Fruit fly (Drosophila melanogaster): Measurements from ENCODE around the gene cactin.

Gene cactin

DNA sequence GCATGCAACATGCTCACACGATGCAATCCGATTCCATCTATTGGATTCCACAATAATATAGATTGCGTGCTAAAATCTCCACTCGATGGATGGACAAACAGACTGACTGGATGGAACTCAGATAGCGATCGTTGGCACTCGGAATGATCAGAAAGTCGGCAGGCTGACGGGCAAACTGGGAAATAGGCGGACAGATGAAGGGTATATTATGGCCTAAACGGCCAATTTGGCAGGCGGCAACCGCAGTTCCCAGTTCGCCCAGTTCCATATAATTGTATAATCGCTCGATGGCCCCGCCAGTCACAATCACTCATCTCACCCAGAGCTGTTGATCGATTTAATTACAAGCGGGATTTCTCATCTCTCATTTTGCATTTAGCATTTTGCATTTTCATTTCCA, 4.6 kb upstream of the cactin start, which contains the start of gene Obp19d:
TSS of gene Obp19d (plus strand) at position 301 of the 400 bp plus-strand sequence.
- TF ChIP-seq foxo (GFP tag; optimal IDR thresholded peaks at IDR 0.05) (no peak), jim (GFP tag; optimal IDR thresholded peaks at IDR 0.05) (no peak), CrebA (GFP tag; optimal IDR thresholded peaks at IDR 0.05; ENCODE audit: borderline replicate concordance) (no peak), Sp1 (GFP tag; optimal IDR thresholded peaks at IDR 0.05) (no peak)

DNA sequence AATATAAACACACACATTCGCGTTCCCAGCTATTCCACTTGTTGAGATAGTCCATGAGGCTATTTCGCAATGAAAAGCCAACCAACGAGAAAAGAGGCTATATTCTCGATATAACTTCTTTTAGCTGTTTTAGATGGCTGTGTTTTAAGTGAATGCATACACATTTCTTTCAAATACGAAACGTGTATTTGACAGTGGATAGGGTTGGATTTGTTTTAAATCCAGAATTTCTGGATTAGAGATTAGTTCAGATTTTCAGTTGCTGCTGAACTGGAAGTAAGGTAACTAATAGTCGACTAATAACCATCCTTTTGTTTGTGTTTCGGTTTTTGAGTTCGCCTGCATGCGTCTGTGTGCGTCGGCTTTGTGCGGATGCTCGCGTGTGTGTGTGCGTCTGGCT, 711 bp upstream of the cactin start:
- no peak for TF ChIP-seq dl (GFP tag; optimal IDR thresholded peaks at IDR 0.05; ENCODE audit: insufficient read depth in 1 of 2, partially characterized antibody in 2 of 2)
- no peak for TF ChIP-seq sv (GFP tag; optimal IDR thresholded peaks at IDR 0.05)
- no peak for TF ChIP-seq rgr (GFP tag; optimal IDR thresholded peaks at IDR 0.05)
- TF ChIP-seq Hr78 (GFP tag; optimal IDR thresholded peaks at IDR 0.05): no peak
- TF ChIP-seq CG9705 (GFP tag; optimal IDR thresholded peaks at IDR 0.05): no peak
- TF ChIP-seq CG32264 (GFP tag; optimal IDR thresholded peaks at IDR 0.05): no peak

DNA sequence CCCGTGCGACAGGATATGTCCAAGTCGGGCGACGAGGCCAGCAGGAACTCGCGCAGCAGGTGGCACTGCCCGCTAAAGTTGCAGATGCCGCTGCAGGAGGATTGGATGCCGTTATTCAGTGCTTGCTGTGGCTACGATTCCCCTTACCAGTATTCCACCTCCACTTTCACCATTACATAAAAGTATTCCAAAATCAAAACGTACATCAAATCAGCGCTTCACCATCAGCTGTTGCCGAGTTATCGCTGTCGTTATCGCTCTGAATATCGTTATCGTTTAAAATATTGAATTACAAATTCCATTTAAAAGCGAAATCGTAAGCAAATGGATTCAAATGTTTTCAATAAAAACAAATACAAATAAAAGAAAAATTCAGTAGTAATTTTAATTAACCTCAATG, 2.9 kb downstream of the cactin start, which contains the start of gene CG15456:
TSS of gene CG15456 (minus strand) at position 225 of the 400 bp plus-strand sequence.
- TF ChIP-seq tai (GFP tag; optimal IDR thresholded peaks at IDR 0.05): no peak
- TF ChIP-seq Myc (optimal IDR thresholded peaks at IDR 0.05): no peak
- TF ChIP-seq Rel (GFP tag; optimal IDR thresholded peaks at IDR 0.05): no peak
- TF ChIP-seq Rel (tag; optimal IDR thresholded peaks at IDR 0.05): no peak
- TF ChIP-seq rgr (GFP tag; optimal IDR thresholded peaks at IDR 0.05): peak; percentile 49
- no peak for TF ChIP-seq fru (GFP tag; optimal IDR thresholded peaks at IDR 0.05)
- TF ChIP-seq N (GFP tag; optimal IDR thresholded peaks at IDR 0.05): no peak

dm6 chrX:20429482-20430204, 5.8 kb downstream of the cactin start, which contains the start of the genes CG11710 and mal:
Gene CG11710, minus strand, starts transcription at chrX:20429673.
Gene mal, plus strand, starts transcription at chrX:20429675.
- TF ChIP-seq brk (GFP tag; optimal IDR thresholded peaks at IDR 0.05) (no peak), usp (GFP tag; optimal IDR thresholded peaks at IDR 0.05) (no peak), CG9705 (GFP tag; optimal IDR thresholded peaks at IDR 0.05) (peak; percentile 89), Mio (GFP tag; optimal IDR thresholded peaks at IDR 0.05) (no peak), Hnf4 (GFP tag; optimal IDR thresholded peaks at IDR 0.05) (no peak), Hr78 (GFP tag; optimal IDR thresholded peaks at IDR 0.05) (no peak), Abd-B (GFP tag; optimal IDR thresholded peaks at IDR 0.05) (no peak), Myc (optimal IDR thresholded peaks at IDR 0.05) (no peak), lola (GFP tag; optimal IDR thresholded peaks at IDR 0.05) (no peak), CrebA (GFP tag; optimal IDR thresholded peaks at IDR 0.05; ENCODE audit: borderline replicate concordance) (no peak), sv (GFP tag; optimal IDR thresholded peaks at IDR 0.05) (peak; percentile 20), Sp1 (GFP tag; optimal IDR thresholded peaks at IDR 0.05) (peak; percentile 80), Dif (GFP tag; optimal IDR thresholded peaks at IDR 0.05; ENCODE audit: partially characterized antibody) (no peak), tai (GFP tag; optimal IDR thresholded peaks at IDR 0.05) (no peak), pan (optimal IDR thresholded peaks at IDR 0.05) (no peak), Dfd (GFP tag; optimal IDR thresholded peaks at IDR 0.05) (no peak), HLH106 (tag; optimal IDR thresholded peaks at IDR 0.05) (peak; percentile 91), OdsH (GFP tag; optimal IDR thresholded peaks at IDR 0.05) (peak; percentile 70), woc (GFP tag; optimal IDR thresholded peaks at IDR 0.05) (peak; percentile 97), Jra (GFP tag; optimal IDR thresholded peaks at IDR 0.05) (peak; percentile 44), CG32264 (GFP tag; optimal IDR thresholded peaks at IDR 0.05) (peak; percentile 76), br (GFP tag; optimal IDR thresholded peaks at IDR 0.05) (no peak), rgr (GFP tag; optimal IDR thresholded peaks at IDR 0.05) (peak; percentile 83), foxo (GFP tag; optimal IDR thresholded peaks at IDR 0.05) (peak; percentile 29 to 86), dmrt93B (GFP tag; optimal IDR thresholded peaks at IDR 0.05) (peak; percentile 84), psq (GFP tag; optimal IDR thresholded peaks at IDR 0.05) (peak; percentile 65), ey (GFP tag; optimal IDR thresholded peaks at IDR 0.05) (peak; percentile 82), jim (GFP tag; optimal IDR thresholded peaks at IDR 0.05) (no peak), fru (GFP tag; optimal IDR thresholded peaks at IDR 0.05) (peak; percentile 87), N (GFP tag; optimal IDR thresholded peaks at IDR 0.05) (no peak), Vsx2 (GFP tag; optimal IDR thresholded peaks at IDR 0.05; ENCODE audit: partially characterized antibody) (no peak), sage (GFP tag; optimal IDR thresholded peaks at IDR 0.05) (no peak), h (GFP tag; optimal IDR thresholded peaks at IDR 0.05) (peak; percentile 91), dsf (GFP tag; optimal IDR thresholded peaks at IDR 0.05; ENCODE audit: borderline replicate concordance) (no peak), Hr83 (GFP tag; optimal IDR thresholded peaks at IDR 0.05; ENCODE audit: poor library complexity, severe bottlenecking) (no peak), dl (GFP tag; optimal IDR thresholded peaks at IDR 0.05; ENCODE audit: insufficient read depth in 1 of 2, partially characterized antibody in 2 of 2) (no peak), Rel (GFP tag; optimal IDR thresholded peaks at IDR 0.05) (no peak), Rel (tag; optimal IDR thresholded peaks at IDR 0.05) (peak; percentile 63), GATAd (GFP tag; optimal IDR thresholded peaks at IDR 0.05) (no peak)
